Fruit fly (Drosophila melanogaster): ENCODE measurements around the gene CG15211.

DNA sequence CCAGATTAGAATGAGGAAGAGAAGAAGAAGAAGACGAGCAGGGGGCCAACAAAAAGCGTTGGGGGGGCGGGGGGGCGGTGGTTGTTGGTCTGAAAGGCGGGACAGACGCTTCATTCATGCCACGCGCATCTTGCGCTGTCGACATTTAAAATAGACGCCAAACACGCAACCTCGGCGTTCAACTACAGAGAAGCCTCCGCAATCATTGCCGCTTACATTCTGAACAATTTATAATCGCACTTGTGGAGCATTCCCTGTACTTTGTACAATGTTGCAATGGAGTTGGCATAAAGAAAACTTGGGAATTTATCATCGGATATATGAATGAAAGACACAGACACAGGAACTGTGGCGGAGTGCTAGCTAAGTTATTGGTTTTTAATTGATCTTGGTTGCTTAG is 48.4 kb downstream of the CG15211 start:
- TF ChIP-seq CTCF (optimal IDR thresholded peaks at IDR 0.05) (no peak), CG8478 (optimal IDR thresholded peaks at IDR 0.05) (no peak)

All from S2 (cell line).